Fruit fly (Drosophila melanogaster): ENCODE measurements around the gene TM9SF4.

TM9SF4 gene

DNA sequence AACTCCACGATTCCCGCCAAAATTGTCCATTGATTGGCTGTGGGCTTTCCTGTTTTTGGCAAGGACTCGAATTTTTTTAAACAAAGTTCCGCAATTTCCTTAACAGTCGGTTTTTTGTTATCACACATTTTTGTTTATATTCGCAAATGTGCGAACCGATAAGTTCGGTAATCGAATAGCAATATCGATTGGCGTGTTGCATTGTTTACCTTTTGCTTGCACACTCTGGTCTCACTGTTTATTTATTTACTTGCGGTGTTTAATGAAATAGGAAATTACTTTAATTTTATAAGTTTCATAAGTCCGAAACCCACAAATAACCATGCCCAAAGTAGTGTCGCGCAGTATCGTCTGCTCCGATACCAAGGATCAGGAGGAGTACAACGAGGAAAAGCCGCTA is 64.6 kb downstream of the TM9SF4 start, which contains the start of the genes Adat1 and CG16865 (continued):
- TF ChIP-seq CG9797 (GFP tag; optimal IDR thresholded peaks at IDR 0.05) (peak; percentile 76), E2f2 (GFP tag; IDR thresholded peaks at IDR 0.05) (peak; percentile 41), CG14667 (GFP tag; IDR thresholded peaks at IDR 0.05) (no peak), CG3065 (GFP tag; optimal IDR thresholded peaks at IDR 0.05) (no peak), Hand (GFP tag; optimal IDR thresholded peaks at IDR 0.05) (no peak), zfh1 (GFP tag; IDR thresholded peaks at IDR 0.05) (no peak), croc (GFP tag; conservative IDR thresholded peaks at IDR 0.05) (no peak), HLH54F (GFP tag; optimal IDR thresholded peaks at IDR 0.05) (no peak), fd102C (GFP tag; optimal IDR thresholded peaks at IDR 0.05) (no peak), Adf1 (GFP tag; IDR thresholded peaks at IDR 0.05) (no peak), Hr51 (GFP tag; optimal IDR thresholded peaks at IDR 0.05) (no peak), ewg (GFP tag; optimal IDR thresholded peaks at IDR 0.05) (no peak), unc-4 (GFP tag; IDR thresholded peaks at IDR 0.05; ENCODE audit: partially characterized antibody) (peak; percentile 62), CG15011 (GFP tag; optimal IDR thresholded peaks at IDR 0.05) (no peak), CG7963 (GFP tag; IDR thresholded peaks at IDR 0.05; ENCODE audit: partially characterized antibody) (peak; percentile 56; the same call in 1 of the 3 replicates), CG4617 (GFP tag; optimal IDR thresholded peaks at IDR 0.05; ENCODE audit: borderline replicate concordance) (peak; percentile 74), gfzf (GFP tag; optimal IDR thresholded peaks at IDR 0.05) (peak; percentile 76), Blimp-1 (GFP tag; optimal IDR thresholded peaks at IDR 0.05) (no peak), CG11723 (GFP tag; optimal IDR thresholded peaks at IDR 0.05) (no peak), dati (GFP tag; IDR thresholded peaks at IDR 0.05) (no peak), CG10654 (GFP tag; optimal IDR thresholded peaks at IDR 0.05) (no peak), bbx (GFP tag; IDR thresholded peaks at IDR 0.05; ENCODE audit: partially characterized antibody) (peak; percentile 47; the same call in 1 of the 2 replicates), CG2116 (GFP tag; optimal IDR thresholded peaks at IDR 0.05) (peak; percentile 59), CG6854 (GFP tag; optimal IDR thresholded peaks at IDR 0.05) (no peak), CG15479 (GFP tag; optimal IDR thresholded peaks at IDR 0.05) (no peak), CG15514 (GFP tag; optimal IDR thresholded peaks at IDR 0.05) (peak; percentile 58), Dip2 (GFP tag; IDR thresholded peaks at IDR 0.05) (no peak), Abd-B (GFP tag; optimal IDR thresholded peaks at IDR 0.05) (no peak), al (GFP tag; IDR thresholded peaks at IDR 0.05) (no peak), btn (GFP tag; optimal IDR thresholded peaks at IDR 0.05) (no peak), Doc3 (GFP tag; IDR thresholded peaks at IDR 0.05; ENCODE audit: partially characterized antibody) (0 out of 3 replicates have a peak, but pooled peaks have one; percentile 28), CG4820 (GFP tag; optimal IDR thresholded peaks at IDR 0.05) (no peak), fru (optimal IDR thresholded peaks at IDR 0.05) (no peak), sd (tag; optimal IDR thresholded peaks at IDR 0.05) (no peak), CG13287 (GFP tag; IDR thresholded peaks at IDR 0.05; ENCODE audit: partially characterized antibody) (peak; percentile 72), gem (tag; optimal IDR thresholded peaks at IDR 0.05) (no peak), dmrt99B (tag; optimal IDR thresholded peaks at IDR 0.05) (no peak), CG17829 (tag; optimal IDR thresholded peaks at IDR 0.05) (peak; percentile 5), CG8281 (tag; optimal IDR thresholded peaks at IDR 0.05) (no peak), CG14710 (tag; optimal IDR thresholded peaks at IDR 0.05) (peak; percentile 35), CG3163 (GFP tag; optimal IDR thresholded peaks at IDR 0.05) (no peak), CG6813 (GFP tag; optimal IDR thresholded peaks at IDR 0.05) (no peak), CG14860 (GFP tag; IDR thresholded peaks at IDR 0.05; ENCODE audit: partially characterized antibody) (peak; percentile 56; the same call in 2 of the 3 replicates), onecut (GFP tag; IDR thresholded peaks at IDR 0.05) (peak; percentile 87), row (GFP tag; IDR thresholded peaks at IDR 0.05) (no peak), lov (optimal IDR thresholded peaks at IDR 0.05) (no peak), lov (GFP tag; IDR thresholded peaks at IDR 0.05) (no peak), Eip74EF (GFP tag; optimal IDR thresholded peaks at IDR 0.05) (no peak), Gsc (GFP tag; IDR thresholded peaks at IDR 0.05) (no peak), Sin3A (optimal IDR thresholded peaks at IDR 0.05) (peak; percentile 35)
